Worm (Caenorhabditis elegans) whole organism, early embryonic: ENCODE results near the gene C11E4.7.

Experiments
- B0310.2 ChIP-seq: sonication (generic microtip); optimal IDR thresholded peaks from 2 replicates; lab custom pipeline; 2016; ENCODE audit warnings: mild to moderate bottlenecking, missing genetic modification characterization, missing compliant biosample characterization
- F13C5.2 ChIP-seq: sonication (generic microtip); optimal IDR thresholded peaks from 2 replicates; lab custom pipeline; 2017; ENCODE audit warnings: mild to moderate bottlenecking, missing genetic modification characterization, inconsistent platforms, missing compliant biosample characterization
- aly-1 ChIP-seq: sonication (generic microtip); optimal IDR thresholded peaks from 2 replicates; lab custom pipeline; 2016; ENCODE audit warnings: missing genetic modification characterization, missing compliant biosample characterization
- ama-1 ChIP-seq: fragments of 150-350 bp; optimal IDR thresholded peaks from 2 replicates; lab custom pipeline; 2014
- ceh-13 ChIP-seq: fragments of 200-800 bp; sonication (Bioruptor generic); optimal IDR thresholded peaks from 2 replicates; lab custom pipeline; 2018; ENCODE audit warnings: mild to moderate bottlenecking, missing genetic modification characterization, missing compliant biosample characterization
- ceh-36 ChIP-seq: sonication (generic microtip); optimal IDR thresholded peaks from 2 replicates; lab custom pipeline; 2016; ENCODE audit warnings: missing genetic modification characterization, inconsistent platforms, missing compliant biosample characterization
- ets-7 ChIP-seq: sonication (generic microtip); optimal IDR thresholded peaks from 2 replicates; lab custom pipeline; 2016; ENCODE audit warnings: missing genotype, missing genetic modification characterization, missing compliant biosample characterization
- flt-1 ChIP-seq: fragments of 200-800 bp; sonication (Bioruptor generic); IDR thresholded peaks from 2 replicates; pipeline ENCODE4 v1.3.6; 2022; ENCODE audit warnings: missing genetic modification characterization, missing compliant biosample characterization
- hmbx-1 ChIP-seq: sonication (generic microtip); optimal IDR thresholded peaks from 2 replicates; lab custom pipeline; 2016; ENCODE audit warnings: mild to moderate bottlenecking, missing genetic modification characterization, missing compliant biosample characterization
- hmg-4 ChIP-seq: fragments of 200-800 bp; sonication (Bioruptor generic); optimal IDR thresholded peaks from 2 replicates; lab custom pipeline; 2018; ENCODE audit warnings: mild to moderate bottlenecking, missing genetic modification characterization, missing compliant biosample characterization
- hnd-1 ChIP-seq: sonication (generic microtip); optimal IDR thresholded peaks from 2 replicates; lab custom pipeline; 2016; ENCODE audit warnings: missing genetic modification characterization, missing compliant biosample characterization
- pes-1 ChIP-seq: fragments of 200-800 bp; sonication (Bioruptor generic); IDR thresholded peaks from 2 replicates; pipeline ENCODE4 v1.3.6; 2022; ENCODE audit warnings: missing genetic modification reagents, missing genetic modification characterization, missing compliant biosample characterization
- scrt-1 ChIP-seq: fragments of 200-800 bp; sonication (Bioruptor generic); IDR thresholded peaks from 2 replicates; pipeline ENCODE4 v1.3.6; 2022; ENCODE audit warnings: missing genetic modification characterization, missing compliant biosample characterization
- sea-1 ChIP-seq: fragments of 200-800 bp; sonication (Bioruptor generic); conservative IDR thresholded peaks from 2 replicates; pipeline ENCODE4 v1.3.6; 2022; ENCODE audit warnings: missing genetic modification characterization, missing compliant biosample characterization
- tbx-11 ChIP-seq: fragments of 200-800 bp; sonication (Bioruptor generic); IDR thresholded peaks from 2 replicates; pipeline ENCODE4 v1.3.6; 2022; ENCODE audit warnings: missing genetic modification characterization, missing compliant biosample characterization
- tbx-37 ChIP-seq: fragments of 200-800 bp; sonication (Bioruptor generic); conservative IDR thresholded peaks from 2 replicates; pipeline ENCODE4 v1.3.6; 2022; ENCODE audit warnings: missing genetic modification reagents, missing genetic modification characterization, missing compliant biosample characterization
- tra-4 ChIP-seq: sonication (generic microtip); optimal IDR thresholded peaks from 2 replicates; lab custom pipeline; 2017; ENCODE audit warnings: missing genetic modification characterization, missing compliant biosample characterization

Gene C11E4.7

DNA sequence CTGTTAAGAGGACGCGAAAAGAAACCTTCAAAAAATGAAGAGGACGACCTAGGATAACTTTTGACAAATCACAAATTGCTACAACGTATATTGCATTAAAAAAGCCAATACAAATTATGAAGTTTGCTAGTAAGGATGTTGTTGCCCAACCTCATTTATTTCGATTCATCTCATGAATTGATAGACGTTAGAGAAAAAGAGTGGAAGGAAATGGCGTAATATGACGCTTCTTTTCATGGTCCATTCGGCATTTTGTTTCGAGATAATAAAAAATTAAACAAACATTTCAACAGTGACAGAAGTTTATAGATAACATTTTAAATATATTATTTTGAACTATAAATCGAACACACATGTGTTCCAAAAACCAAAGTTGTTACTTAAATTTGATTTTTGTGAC, 23.9 kb downstream of the C11E4.7 start:
- TF ChIP-seq ama-1 (no peak), ceh-13 (GFP tag; lab: Kevin White, UChicago) (no peak), F13C5.2 (no peak), sea-1 (GFP tag; lab: Robert Waterston, UW) (no peak), ets-7 (tag; lab: Kevin White, UChicago) (no peak), tra-4 (tag; lab: Kevin White, UChicago) (no peak), pes-1 (GFP tag; lab: Robert Waterston, UW) (no peak), ceh-36 (tag; lab: Kevin White, UChicago) (no peak), aly-1 (tag; lab: Kevin White, UChicago) (no peak), tbx-37 (no peak), hmg-4 (GFP tag; lab: Kevin White, UChicago) (no peak), hnd-1 (no peak), scrt-1 (no peak), flt-1 (GFP tag; lab: Robert Waterston, UW) (no peak), hmbx-1 (tag; lab: Kevin White, UChicago) (no peak)

DNA sequence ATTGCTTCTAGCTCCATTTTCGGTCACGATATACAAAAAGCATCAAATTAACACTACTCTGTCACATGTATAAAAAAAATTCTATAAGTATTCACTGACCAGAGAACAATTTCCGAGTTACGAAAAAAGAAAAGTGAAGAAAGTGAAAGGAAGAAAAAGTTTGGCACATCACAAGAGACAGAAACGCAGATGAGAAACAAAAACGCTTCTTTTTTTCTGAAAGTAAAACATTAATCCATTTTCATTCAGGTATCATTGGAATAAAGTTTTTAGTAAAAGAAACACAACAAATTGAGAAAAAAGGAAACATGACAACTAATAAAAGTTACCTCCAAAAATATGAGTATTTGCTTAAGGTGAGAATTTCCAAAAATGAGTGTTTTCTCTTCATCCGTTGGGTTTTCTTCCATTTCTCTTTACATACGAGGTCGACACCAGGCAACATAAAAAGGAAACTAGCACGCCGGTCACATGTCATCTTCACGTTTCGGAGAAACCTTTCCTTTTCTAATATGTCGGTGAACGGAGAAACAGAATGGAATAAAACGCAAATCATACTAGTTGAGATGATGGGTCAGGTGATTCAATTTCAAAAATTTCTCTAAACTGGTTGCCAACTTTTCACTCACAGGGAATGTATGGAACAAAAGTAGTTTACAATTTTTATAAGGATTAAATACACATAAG, 25.9 kb downstream of the C11E4.7 start:
- TF ChIP-seq F13C5.2 (no peak), flt-1 (GFP tag; lab: Robert Waterston, UW) (no peak), ama-1 (no peak), tbx-37 (no peak), aly-1 (tag; lab: Kevin White, UChicago) (no peak), hmbx-1 (tag; lab: Kevin White, UChicago) (no peak), sea-1 (GFP tag; lab: Robert Waterston, UW) (no peak), B0310.2 (tag; lab: Kevin White, UChicago) (no peak), ceh-13 (GFP tag; lab: Kevin White, UChicago) (no peak), hnd-1 (no peak), ets-7 (tag; lab: Kevin White, UChicago) (no peak), ceh-36 (tag; lab: Kevin White, UChicago) (no peak), pes-1 (GFP tag; lab: Robert Waterston, UW) (no peak), scrt-1 (no peak), tbx-11 (GFP tag; lab: Robert Waterston, UW) (no peak), tra-4 (tag; lab: Kevin White, UChicago) (no peak), hmg-4 (GFP tag; lab: Kevin White, UChicago) (no peak)

DNA sequence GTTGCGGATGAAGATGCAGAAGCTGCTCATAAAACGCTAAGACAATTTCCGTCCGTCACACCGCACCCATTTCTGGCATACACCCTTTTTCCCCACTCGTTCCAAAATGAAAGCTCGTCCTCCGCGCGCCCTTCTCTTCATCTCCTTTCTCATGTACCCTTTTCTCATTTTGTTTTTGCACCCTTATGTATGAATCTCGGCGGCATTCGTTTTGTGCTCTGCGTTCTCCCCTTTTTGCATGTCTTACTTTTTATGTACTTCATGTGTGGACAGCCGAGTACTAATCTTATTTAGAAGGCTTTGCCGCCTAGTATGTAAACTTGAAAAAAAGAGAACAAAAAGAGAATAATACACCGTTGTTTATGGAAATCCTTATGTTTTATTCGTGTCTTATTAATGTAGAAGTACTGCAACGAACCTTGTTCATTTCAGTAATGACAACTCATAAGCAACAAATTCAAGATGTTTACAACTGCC, 31.1 kb downstream of the C11E4.7 start, which contains the start of gene F34H10.4:
Gene F34H10.4 (plus strand): TSS at position 427 of the 477 bp plus-strand sequence.
- no peak for TF ChIP-seq hmbx-1 (tag; lab: Kevin White, UChicago)

DNA sequence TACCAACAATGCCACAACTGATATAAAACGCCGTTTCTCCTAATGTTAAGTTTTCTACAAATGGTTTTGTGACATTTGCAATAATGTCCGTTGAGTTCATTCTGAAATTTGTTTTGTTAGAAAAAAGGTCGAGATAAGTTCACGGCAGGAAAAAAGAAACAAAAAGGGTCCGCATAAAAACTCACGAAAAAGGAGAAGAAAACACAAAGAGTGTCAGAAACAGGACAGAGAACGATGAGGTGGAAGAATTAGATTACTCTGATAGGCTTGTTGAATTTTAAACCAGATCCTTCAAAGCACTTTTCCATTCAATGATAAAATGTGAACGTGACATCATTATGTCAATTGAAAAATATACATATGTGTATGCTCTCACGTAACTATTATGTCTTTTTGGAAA, 36.0 kb downstream of the C11E4.7 start, which contains the start of gene aex-2:
Gene aex-2 (minus strand): TSS at position 101 of the 400 bp plus-strand sequence.
- no peak for TF ChIP-seq F13C5.2
- TF ChIP-seq hmg-4 (GFP tag; lab: Kevin White, UChicago): no peak
- no peak for TF ChIP-seq ceh-36 (tag; lab: Kevin White, UChicago)
- TF ChIP-seq flt-1 (GFP tag; lab: Robert Waterston, UW): no peak
- no peak for TF ChIP-seq pes-1 (GFP tag; lab: Robert Waterston, UW)
- TF ChIP-seq ama-1: no peak
- TF ChIP-seq ets-7 (tag; lab: Kevin White, UChicago): no peak
- no peak for TF ChIP-seq scrt-1
- TF ChIP-seq tra-4 (tag; lab: Kevin White, UChicago): no peak
- no peak for TF ChIP-seq tbx-37
- TF ChIP-seq sea-1 (GFP tag; lab: Robert Waterston, UW): no peak
- no peak for TF ChIP-seq hmbx-1 (tag; lab: Kevin White, UChicago)
- TF ChIP-seq B0310.2 (tag; lab: Kevin White, UChicago): no peak
- no peak for TF ChIP-seq aly-1 (tag; lab: Kevin White, UChicago)
- TF ChIP-seq ceh-13 (GFP tag; lab: Kevin White, UChicago): no peak
- no peak for TF ChIP-seq tbx-11 (GFP tag; lab: Robert Waterston, UW)
- TF ChIP-seq hnd-1: no peak

DNA sequence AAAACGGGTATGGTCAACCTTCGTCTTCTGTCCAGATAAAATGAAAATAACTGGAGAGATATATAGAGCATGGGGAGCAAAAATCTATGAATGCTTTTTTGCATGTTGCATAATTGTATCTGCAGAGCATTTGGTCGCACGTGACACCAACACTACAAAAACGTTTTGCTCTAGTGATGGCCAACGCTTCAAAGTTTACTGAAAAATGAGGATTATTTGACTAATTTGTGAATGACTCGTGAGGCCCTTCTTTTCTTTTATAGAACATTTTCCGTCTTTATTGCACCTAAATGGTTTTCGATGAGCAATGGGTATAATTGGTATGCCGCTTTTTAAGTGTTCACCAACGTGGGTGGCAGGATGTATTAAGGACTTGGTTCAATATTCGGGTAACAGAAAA, 36.5 kb downstream of the C11E4.7 start:
- TF ChIP-seq F13C5.2: no peak
- TF ChIP-seq tbx-37: no peak
- no peak for TF ChIP-seq ama-1
- TF ChIP-seq flt-1 (GFP tag; lab: Robert Waterston, UW): no peak
- TF ChIP-seq pes-1 (GFP tag; lab: Robert Waterston, UW): no peak
- TF ChIP-seq aly-1 (tag; lab: Kevin White, UChicago): no peak
- no peak for TF ChIP-seq ceh-36 (tag; lab: Kevin White, UChicago)
- no peak for TF ChIP-seq scrt-1
- TF ChIP-seq ets-7 (tag; lab: Kevin White, UChicago): no peak
- TF ChIP-seq B0310.2 (tag; lab: Kevin White, UChicago): no peak
- TF ChIP-seq ceh-13 (GFP tag; lab: Kevin White, UChicago): no peak
- TF ChIP-seq hmg-4 (GFP tag; lab: Kevin White, UChicago): no peak
- no peak for TF ChIP-seq hnd-1
- no peak for TF ChIP-seq tra-4 (tag; lab: Kevin White, UChicago)
- TF ChIP-seq hmbx-1 (tag; lab: Kevin White, UChicago): no peak

DNA sequence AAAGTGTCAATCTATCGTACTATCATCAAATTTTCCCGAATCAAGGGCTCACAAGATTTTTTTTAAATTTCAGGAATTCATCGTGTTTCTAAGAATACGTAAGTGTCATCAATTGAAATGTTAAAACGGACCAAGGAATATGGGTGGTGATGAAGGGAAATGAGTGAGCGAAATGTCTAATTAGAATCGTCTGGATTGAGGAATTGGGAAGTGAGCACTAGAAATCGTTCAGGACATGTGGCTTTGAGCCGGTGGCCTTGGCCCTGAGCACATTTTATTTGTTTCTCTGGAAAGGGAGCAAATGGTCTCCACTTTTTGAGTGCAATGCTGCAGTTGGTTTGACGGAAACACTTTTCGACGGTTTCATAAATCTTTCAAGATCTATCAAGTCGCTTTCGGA, 37.2 kb downstream of the C11E4.7 start:
- TF ChIP-seq aly-1 (tag; lab: Kevin White, UChicago): no peak
- TF ChIP-seq F13C5.2: no peak
- TF ChIP-seq pes-1 (GFP tag; lab: Robert Waterston, UW): no peak
- TF ChIP-seq ceh-13 (GFP tag; lab: Kevin White, UChicago): no peak
- TF ChIP-seq hnd-1: no peak
- no peak for TF ChIP-seq ets-7 (tag; lab: Kevin White, UChicago)
- TF ChIP-seq tbx-11 (GFP tag; lab: Robert Waterston, UW): no peak
- no peak for TF ChIP-seq hmbx-1 (tag; lab: Kevin White, UChicago)

DNA sequence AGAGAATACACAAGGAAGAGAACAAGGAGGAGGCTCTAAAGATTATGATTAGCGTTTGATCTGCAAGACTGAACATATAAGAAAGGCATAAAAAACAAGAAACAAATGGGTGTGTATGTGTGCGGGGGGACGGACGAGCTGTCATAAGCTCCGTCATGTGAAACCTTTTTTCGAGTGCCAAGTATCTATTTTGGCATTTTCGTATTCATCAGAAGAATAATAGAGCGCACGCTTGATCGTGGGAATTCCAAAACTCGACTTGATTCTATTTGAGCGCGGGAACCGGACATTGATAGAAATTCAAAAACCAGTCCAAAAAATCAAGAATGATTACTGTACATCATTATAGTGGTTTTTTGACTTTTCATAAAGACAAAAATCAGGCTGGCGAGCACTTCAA, 39.8 kb downstream of the C11E4.7 start:
- TF ChIP-seq ets-7 (tag; lab: Kevin White, UChicago) (no peak), F13C5.2 (no peak), aly-1 (tag; lab: Kevin White, UChicago) (no peak), scrt-1 (no peak), ceh-13 (GFP tag; lab: Kevin White, UChicago) (no peak), tbx-11 (GFP tag; lab: Robert Waterston, UW) (no peak), tra-4 (tag; lab: Kevin White, UChicago) (no peak), pes-1 (GFP tag; lab: Robert Waterston, UW) (no peak), hnd-1 (no peak), flt-1 (GFP tag; lab: Robert Waterston, UW) (no peak), tbx-37 (no peak), hmg-4 (GFP tag; lab: Kevin White, UChicago) (no peak), sea-1 (GFP tag; lab: Robert Waterston, UW) (no peak), ceh-36 (tag; lab: Kevin White, UChicago) (no peak), ama-1 (no peak), B0310.2 (tag; lab: Kevin White, UChicago) (no peak), hmbx-1 (tag; lab: Kevin White, UChicago) (no peak)
